Worm (Caenorhabditis elegans) whole organism, L2 larva: ENCODE results near the gene ttr-29.
"Not testable (repeated sequence)": the region's sequence is repeated elsewhere in the genome, so short reads cannot be mapped to it uniquely, and the experiment has no call there.

Experiments used
- C34F6.9 ChIP-seq: fragments of 150-350 bp; optimal IDR thresholded peaks from 2 replicates; lab custom pipeline; 2014; ENCODE audit warnings: missing biosample characterization, missing genetic modification characterization
- R02D3.7 ChIP-seq: fragments of 150-350 bp; optimal IDR thresholded peaks from 2 replicates; lab custom pipeline; 2014; ENCODE audit warnings: missing biosample characterization, missing genetic modification characterization
- ZK546.5 ChIP-seq: sonication (generic microtip); optimal IDR thresholded peaks from 2 replicates; lab custom pipeline; 2017; ENCODE audit warnings: missing biosample characterization, missing genetic modification characterization
- alr-1 ChIP-seq: fragments of 150-350 bp; optimal IDR thresholded peaks from 2 replicates; lab custom pipeline; 2014; ENCODE audit warnings: missing biosample characterization, missing genetic modification characterization
- aly-2 ChIP-seq: fragments of 150-350 bp; optimal IDR thresholded peaks from 2 replicates; lab custom pipeline; 2014; ENCODE audit warnings: missing biosample characterization, missing genetic modification characterization
- blmp-1 ChIP-seq: sonication (generic microtip); optimal IDR thresholded peaks from 2 replicates; lab custom pipeline; 2017; ENCODE audit warnings: missing genetic modification characterization, mild to moderate bottlenecking, missing compliant biosample characterization, antibody characterized with exemption, moderate library complexity; ENCODE audit not compliant: insufficient read depth
- ceh-82 ChIP-seq: fragments of 150-350 bp; optimal IDR thresholded peaks from 2 replicates; lab custom pipeline; 2014; ENCODE audit warnings: missing biosample characterization, missing genetic modification characterization
- egl-27 ChIP-seq: sonication (generic microtip); optimal IDR thresholded peaks from 3 replicates; lab custom pipeline; 2017; ENCODE audit warnings: missing biosample characterization, missing genetic modification reagents, missing genetic modification characterization
- elt-3 ChIP-seq: sonication (generic microtip); optimal IDR thresholded peaks from 2 replicates; lab custom pipeline; 2017; ENCODE audit warnings: missing biosample characterization, missing genetic modification characterization
- lsy-2 ChIP-seq, 2 experiments: fragments of 150-350 bp in 1 of 2; sonication (generic microtip) in 1 of 2; optimal IDR thresholded peaks; 2 replicates each; lab custom pipeline; 2014 to 2017; ENCODE audit warnings: missing biosample characterization in 2 of 2, missing genetic modification characterization in 2 of 2
- mab-5 ChIP-seq: fragments of 150-350 bp; optimal IDR thresholded peaks from 2 replicates; lab custom pipeline; 2014; ENCODE audit warnings: missing biosample characterization, missing genetic modification characterization
- mbf-1 ChIP-seq: sonication (generic microtip); optimal IDR thresholded peaks from 2 replicates; lab custom pipeline; 2017; ENCODE audit warnings: missing biosample characterization, missing genetic modification characterization
- mdl-1 ChIP-seq, 2 experiments: fragments of 150-350 bp in 1 of 2; sonication (generic microtip) in 1 of 2; optimal IDR thresholded peaks; 2 replicates each; lab custom pipeline; 2017; ENCODE audit warnings: missing biosample characterization in 2 of 2, missing genetic modification characterization in 2 of 2
- nhr-10 ChIP-seq: sonication (generic microtip); optimal IDR thresholded peaks from 2 replicates; lab custom pipeline; 2017; ENCODE audit warnings: missing biosample characterization, missing genetic modification characterization
- nhr-11 ChIP-seq: fragments of 150-350 bp; optimal IDR thresholded peaks from 2 replicates; lab custom pipeline; 2014; ENCODE audit warnings: missing biosample characterization, missing genetic modification characterization
- nhr-237 ChIP-seq: fragments of 150-350 bp; optimal IDR thresholded peaks from 2 replicates; lab custom pipeline; 2014; ENCODE audit warnings: missing biosample characterization, missing genetic modification characterization
- nhr-77 ChIP-seq: fragments of 150-350 bp; optimal IDR thresholded peaks from 2 replicates; lab custom pipeline; 2014; ENCODE audit warnings: missing biosample characterization, missing genetic modification characterization
- peb-1 ChIP-seq: fragments of 150-350 bp; optimal IDR thresholded peaks from 2 replicates; lab custom pipeline; 2014; ENCODE audit warnings: missing biosample characterization, missing genetic modification characterization
- skn-1 ChIP-seq: sonication (generic microtip); optimal IDR thresholded peaks from 2 replicates; lab custom pipeline; 2017; ENCODE audit warnings: missing biosample characterization, missing genetic modification characterization
- sma-9 ChIP-seq, 2 experiments: fragments of 150-350 bp in 1 of 2; sonication (generic microtip) in 1 of 2; optimal IDR thresholded peaks; 2 replicates each; lab custom pipeline; 2014 to 2016; ENCODE audit warnings: missing genetic modification characterization in 2 of 2, mild to moderate bottlenecking in 1 of 2, missing biosample characterization in 1 of 2, missing compliant biosample characterization in 1 of 2, missing genetic modification reagents in 1 of 2, moderate library complexity in 1 of 2
- ztf-1 ChIP-seq: fragments of 200-800 bp; sonication (Bioruptor generic); conservative IDR thresholded peaks from 2 replicates; pipeline ENCODE4 v1.3.6; 2022; ENCODE audit warnings: missing genetic modification characterization, missing compliant biosample characterization
- ztf-11 ChIP-seq: sonication (generic microtip); optimal IDR thresholded peaks from 2 replicates; lab custom pipeline; 2017; ENCODE audit warnings: missing biosample characterization, missing genetic modification characterization

Gene ttr-29

ce11 chrV:12867997-12868396 lies 38.6 kb downstream of the ttr-29 start, which contains the start of gene nspg-1:
Gene nspg-1, minus strand, starts transcription at chrV:12868097.
- TF ChIP-seq ceh-82, result no peak
- TF ChIP-seq nhr-237 (tag; lab: Kevin White, UChicago), result no peak
- TF ChIP-seq lsy-2 (tag; optimal IDR thresholded peaks at IDR 0.05; lab: Kevin White, UChicago), result no peak
- TF ChIP-seq nhr-11 (tag; lab: Kevin White, UChicago), result no peak
- TF ChIP-seq elt-3 (tag; lab: Kevin White, UChicago), result no peak
- no peak for TF ChIP-seq ZK546.5
- no peak for TF ChIP-seq aly-2 (tag; lab: Kevin White, UChicago)
- TF ChIP-seq nhr-10, result no peak
- no peak for TF ChIP-seq egl-27 (tag; lab: Kevin White, UChicago)
- no peak for TF ChIP-seq alr-1
- TF ChIP-seq mab-5 (tag; lab: Kevin White, UChicago), result no peak

ce11 chrV:12865615-12866014 lies 41.0 kb downstream of the ttr-29 start, which contains the start of gene T07F10.5:
Gene T07F10.5, plus strand, starts transcription at chrV:12865915.
- TF ChIP-seq elt-3 (tag; lab: Kevin White, UChicago); sma-9 (GFP tag; optimal IDR thresholded peaks at IDR 0.05; lab: Kevin White, UChicago); sma-9 (tag; optimal IDR thresholded peaks at IDR 0.05; lab: Kevin White, UChicago); mbf-1 (tag; lab: Kevin White, UChicago): not testable (repeated sequence)

ce11 chrV:12859144-12859543 lies 47.5 kb downstream of the ttr-29 start, which contains the start of gene anp-1:
Gene anp-1, plus strand, starts transcription at chrV:12859444.
- TF ChIP-seq peb-1 (tag; lab: Kevin White, UChicago), result no peak
- no peak for TF ChIP-seq ztf-11
- no peak for TF ChIP-seq blmp-1 (tag; lab: Kevin White, UChicago)
- TF ChIP-seq nhr-77, result no peak
- no peak for TF ChIP-seq skn-1
- TF ChIP-seq R02D3.7 (tag; lab: Kevin White, UChicago), result no peak
- TF ChIP-seq mbf-1 (tag; lab: Kevin White, UChicago), result no peak
- TF ChIP-seq mab-5 (tag; lab: Kevin White, UChicago), result no peak
- TF ChIP-seq mdl-1 (tag; optimal IDR thresholded peaks at IDR 0.05; lab: Kevin White, UChicago), result no peak
- TF ChIP-seq nhr-10, result no peak
- TF ChIP-seq ztf-1 (GFP tag; lab: Robert Waterston, UW), result no peak
- no peak for TF ChIP-seq C34F6.9 (tag; lab: Kevin White, UChicago)
